Fruit fly (Drosophila melanogaster) whole organism, embryonic: ENCODE data around the gene gdl.

Source experiments
- Awh ChIP-seq: fragments of 200-800 bp; sonication (Bioruptor generic); IDR thresholded peaks from 2 replicates; pipeline ENCODE4, ENCODE4 v1.3.6; 2022; ENCODE audit warnings: missing biosample characterization, missing genetic modification characterization
- CG10543 ChIP-seq: fragments of 200-800 bp; sonication (Bioruptor generic); optimal IDR thresholded peaks from 3 replicates; lab custom pipeline; 2017; ENCODE audit warnings: missing biosample characterization, mild to moderate bottlenecking, missing genetic modification characterization, moderate library complexity
- CG10979 ChIP-seq: fragments of 200-800 bp; sonication (Bioruptor generic); optimal IDR thresholded peaks from 2 replicates; lab custom pipeline; 2018; ENCODE audit warnings: missing biosample characterization, mild to moderate bottlenecking, missing genetic modification characterization, moderate library complexity
- CG15696 ChIP-seq: fragments of 200-800 bp; sonication (Bioruptor generic); optimal IDR thresholded peaks from 2 replicates; lab custom pipeline; 2019; ENCODE audit warnings: missing biosample characterization, mild to moderate bottlenecking, missing genetic modification characterization, moderate library complexity
- CG2199 ChIP-seq: fragments of 200-800 bp; sonication (Bioruptor generic); IDR thresholded peaks from 3 replicates; pipeline ENCODE4 v1.3.6; 2022; ENCODE audit warnings: missing biosample characterization, missing genetic modification characterization
- CG34376 ChIP-seq: fragments of 200-800 bp; sonication (Bioruptor generic); optimal IDR thresholded peaks from 2 replicates; lab custom pipeline; 2018; ENCODE audit warnings: missing biosample characterization, mild to moderate bottlenecking, missing genetic modification characterization
- CG34422 ChIP-seq: fragments of 200-800 bp; sonication (Bioruptor generic); IDR thresholded peaks from 3 replicates; pipeline ENCODE4 v1.3.6; 2022; ENCODE audit warnings: missing biosample characterization, missing genetic modification characterization
- CG8290 ChIP-seq, 3 experiments: fragments of 200-800 bp; sonication (Bioruptor generic); optimal IDR thresholded peaks; 2 replicates each; lab custom pipeline; 2016 to 2019; ENCODE audit warnings: missing biosample characterization in 3 of 3, missing genetic modification characterization in 3 of 3, mild to moderate bottlenecking in 2 of 3, moderate library complexity in 1 of 3
- CG8388 ChIP-seq: fragments of 200-800 bp; sonication (Bioruptor generic); optimal IDR thresholded peaks from 2 replicates; lab custom pipeline; 2019; ENCODE audit warnings: missing biosample characterization, mild to moderate bottlenecking, missing genetic modification characterization, moderate library complexity
- Chrac-16 ChIP-seq: fragments of 200-800 bp; sonication (Bioruptor generic); optimal IDR thresholded peaks from 3 replicates; lab custom pipeline; 2016; ENCODE audit warnings: missing biosample characterization, missing genetic modification characterization
- E2f1 ChIP-seq: fragments of 200-800 bp; sonication (Bioruptor generic); IDR thresholded peaks from 2 replicates; pipeline ENCODE4 v1.3.6; 2022; ENCODE audit warnings: missing biosample characterization, missing genetic modification characterization
- E2f2 ChIP-seq: fragments of 200-800 bp; sonication (Bioruptor generic); IDR thresholded peaks from 2 replicates; pipeline ENCODE4 v1.3.6; 2022; ENCODE audit warnings: missing biosample characterization, missing genetic modification characterization
- ERR ChIP-seq: fragments of 200-800 bp; sonication (Bioruptor generic); optimal IDR thresholded peaks from 2 replicates; lab custom pipeline; 2016; ENCODE audit warnings: missing biosample characterization, missing genetic modification characterization
- GATAe ChIP-seq: fragments of 200-800 bp; sonication (Bioruptor generic); conservative IDR thresholded peaks from 2 replicates; pipeline ENCODE4 v1.3.6; 2022; ENCODE audit warnings: missing biosample characterization, missing genetic modification characterization
- H15 ChIP-seq: fragments of 200-800 bp; sonication (Bioruptor generic); IDR thresholded peaks from 3 replicates; pipeline ENCODE4 v1.3.6; 2022; ENCODE audit warnings: missing biosample characterization, missing genetic modification characterization
- H2.0 ChIP-seq: fragments of 200-800 bp; sonication (Bioruptor generic); IDR thresholded peaks from 2 replicates; pipeline ENCODE4 v1.3.6; 2022; ENCODE audit warnings: missing biosample characterization, missing genetic modification characterization
- Kr ChIP-seq: fragments of 200-800 bp; sonication (Bioruptor generic); optimal IDR thresholded peaks from 2 replicates; lab custom pipeline; 2017; ENCODE audit warnings: missing biosample characterization, mild to moderate bottlenecking, missing genetic modification characterization
- Med ChIP-seq: fragments of 200-800 bp; sonication (Bioruptor generic); peaks from one replicate; lab custom pipeline; 2016; ENCODE audit warnings: missing biosample characterization, missing genetic modification characterization, mild to moderate bottlenecking, inconsistent platforms, moderate library complexity
- Xrp1 ChIP-seq: fragments of 200-800 bp; sonication (Bioruptor generic); IDR thresholded peaks from 2 replicates; pipeline ENCODE4 v1.3.6; 2022; ENCODE audit warnings: missing biosample characterization, missing genetic modification characterization
- amos ChIP-seq: fragments of 200-800 bp; sonication (Bioruptor generic); IDR thresholded peaks from 2 replicates; pipeline ENCODE4 v1.3.6; 2022; ENCODE audit warnings: missing biosample characterization, missing genetic modification characterization; ENCODE audit not compliant: partially characterized antibody
- az2 ChIP-seq: fragments of 200-800 bp; sonication (Bioruptor generic); optimal IDR thresholded peaks from 3 replicates; lab custom pipeline; 2016; ENCODE audit warnings: missing biosample characterization, missing genetic modification characterization
- chm ChIP-seq: fragments of 200-800 bp; sonication (Bioruptor generic); IDR thresholded peaks from 2 replicates; pipeline ENCODE4 v1.3.6; 2022; ENCODE audit warnings: missing biosample characterization, missing genetic modification characterization
- corto ChIP-seq: fragments of 200-800 bp; sonication (Bioruptor generic); optimal IDR thresholded peaks from 2 replicates; lab custom pipeline; 2016; ENCODE audit warnings: missing biosample characterization, mild to moderate bottlenecking, missing genetic modification characterization, moderate library complexity
- crp ChIP-seq, 2 experiments: fragments of 200-800 bp; sonication (Bioruptor generic); optimal IDR thresholded peaks; 2 replicates in 1 of 2; 3 replicates in 1 of 2; lab custom pipeline; 2017; ENCODE audit warnings: missing biosample characterization in 2 of 2, missing genetic modification characterization in 2 of 2, mild to moderate bottlenecking in 1 of 2, moderate library complexity in 1 of 2
- dmrt11E ChIP-seq: fragments of 200-800 bp; sonication (Bioruptor generic); optimal IDR thresholded peaks from 3 replicates; lab custom pipeline; 2018; ENCODE audit warnings: missing biosample characterization, mild to moderate bottlenecking, missing genetic modification characterization, moderate library complexity
- eve ChIP-seq, 2 experiments: fragments of >200 bp; optimal IDR thresholded peaks; 2 replicates each; lab custom pipeline; 2017; ENCODE audit warnings: missing biosample characterization in 2 of 2, missing genetic modification characterization in 2 of 2
- exex ChIP-seq: fragments of 200-800 bp; sonication (Bioruptor generic); optimal IDR thresholded peaks from 4 replicates; lab custom pipeline; 2018; ENCODE audit warnings: missing biosample characterization, mild to moderate bottlenecking, missing genetic modification characterization, moderate library complexity
- grn ChIP-seq: fragments of 200-800 bp; sonication (Bioruptor generic); optimal IDR thresholded peaks from 3 replicates; lab custom pipeline; 2017; ENCODE audit warnings: missing biosample characterization, missing genetic modification characterization
- mam ChIP-seq: fragments of 200-800 bp; sonication (Bioruptor generic); optimal IDR thresholded peaks from 3 replicates; lab custom pipeline; 2016; ENCODE audit warnings: missing biosample characterization, missing genetic modification characterization
- mirr ChIP-seq: fragments of 200-800 bp; sonication (Bioruptor generic); optimal IDR thresholded peaks from 3 replicates; lab custom pipeline; 2018; ENCODE audit warnings: missing biosample characterization, mild to moderate bottlenecking, missing genetic modification characterization
- phol ChIP-seq: fragments of 200-800 bp; sonication (Bioruptor generic); optimal IDR thresholded peaks from 3 replicates; lab custom pipeline; 2018; ENCODE audit warnings: missing biosample characterization, mild to moderate bottlenecking, missing genetic modification characterization, moderate library complexity
- pnt ChIP-seq: fragments of 200-800 bp; sonication (Bioruptor generic); optimal IDR thresholded peaks from 3 replicates; lab custom pipeline; 2016; ENCODE audit warnings: missing biosample characterization, missing genetic modification characterization
- pros ChIP-seq: fragments of 200-800 bp; sonication (Bioruptor generic); optimal IDR thresholded peaks from 3 replicates; lab custom pipeline; 2019; ENCODE audit warnings: missing biosample characterization, mild to moderate bottlenecking, missing genetic modification characterization, moderate library complexity
- psq ChIP-seq: fragments of 200-800 bp; sonication (Bioruptor generic); optimal IDR thresholded peaks from 2 replicates; lab custom pipeline; 2017; ENCODE audit warnings: missing biosample characterization, missing genetic modification characterization
- row ChIP-seq: fragments of 200-800 bp; sonication (Bioruptor generic); IDR thresholded peaks from 3 replicates; pipeline ENCODE4 v1.3.6; 2022; ENCODE audit warnings: missing biosample characterization, missing genetic modification characterization
- sd ChIP-seq: fragments of 200-800 bp; sonication (Bioruptor generic); optimal IDR thresholded peaks from 3 replicates; lab custom pipeline; 2018; ENCODE audit warnings: missing biosample characterization, mild to moderate bottlenecking, missing genetic modification characterization, moderate library complexity
- sens ChIP-seq: fragments of 200-800 bp; sonication (Bioruptor generic); peaks from one replicate; lab custom pipeline; 2016; ENCODE audit warnings: missing biosample characterization, missing genetic modification characterization
- sens-2 ChIP-seq: fragments of 200-800 bp; sonication (Bioruptor generic); IDR thresholded peaks from 2 replicates; pipeline ENCODE4 v1.3.6; 2022; ENCODE audit warnings: missing biosample characterization, missing genetic modification characterization
- slou ChIP-seq: fragments of 200-800 bp; sonication (Bioruptor generic); optimal IDR thresholded peaks from 3 replicates; lab custom pipeline; 2016; ENCODE audit warnings: missing biosample characterization, missing genetic modification characterization
- stwl ChIP-seq: fragments of 200-800 bp; sonication (Bioruptor generic); optimal IDR thresholded peaks from 3 replicates; lab custom pipeline; 2018; ENCODE audit warnings: missing biosample characterization, mild to moderate bottlenecking, missing genetic modification characterization, moderate library complexity
- sug ChIP-seq: fragments of 200-800 bp; optimal IDR thresholded peaks from 2 replicates; lab custom pipeline; 2019; ENCODE audit warnings: missing biosample characterization, mild to moderate bottlenecking, missing genetic modification characterization, moderate library complexity
- tgo ChIP-seq: fragments of 200-800 bp; sonication (Bioruptor generic); IDR thresholded peaks from 3 replicates; pipeline ENCODE4 v1.3.6; 2022; ENCODE audit warnings: missing biosample characterization, missing genetic modification characterization
- tll ChIP-seq, 2 experiments: fragments of 200-800 bp in 1 of 2; fragments of >200 bp in 1 of 2; sonication (Bioruptor generic) in 1 of 2; optimal IDR thresholded peaks; 2 replicates each; lab custom pipeline; 2017 to 2019; ENCODE audit warnings: missing biosample characterization in 2 of 2, missing genetic modification characterization in 2 of 2, mild to moderate bottlenecking in 1 of 2, moderate library complexity in 1 of 2
- trh ChIP-seq: fragments of 200-800 bp; sonication (Bioruptor generic); optimal IDR thresholded peaks from 2 replicates; lab custom pipeline; 2016; ENCODE audit warnings: missing biosample characterization, missing genetic modification characterization
- twi ChIP-seq: fragments of 200-800 bp; optimal IDR thresholded peaks from 2 replicates; lab custom pipeline; 2019; ENCODE audit warnings: missing biosample characterization, mild to moderate bottlenecking, missing genetic modification characterization, moderate library complexity
- zen ChIP-seq: fragments of 200-800 bp; sonication (Bioruptor generic); optimal IDR thresholded peaks from 3 replicates; lab custom pipeline; 2018; ENCODE audit warnings: missing biosample characterization, mild to moderate bottlenecking, missing genetic modification characterization, moderate library complexity
- zf30C ChIP-seq: fragments of 200-800 bp; sonication (Bioruptor generic); optimal IDR thresholded peaks from 3 replicates; lab custom pipeline; 2018; ENCODE audit warnings: missing biosample characterization, mild to moderate bottlenecking, missing genetic modification characterization
- zfh1 ChIP-seq: fragments of 200-800 bp; sonication (Bioruptor generic); IDR thresholded peaks from 3 replicates; pipeline ENCODE4 v1.3.6; 2022; ENCODE audit warnings: missing biosample characterization, missing genetic modification characterization

The gdl gene

DNA sequence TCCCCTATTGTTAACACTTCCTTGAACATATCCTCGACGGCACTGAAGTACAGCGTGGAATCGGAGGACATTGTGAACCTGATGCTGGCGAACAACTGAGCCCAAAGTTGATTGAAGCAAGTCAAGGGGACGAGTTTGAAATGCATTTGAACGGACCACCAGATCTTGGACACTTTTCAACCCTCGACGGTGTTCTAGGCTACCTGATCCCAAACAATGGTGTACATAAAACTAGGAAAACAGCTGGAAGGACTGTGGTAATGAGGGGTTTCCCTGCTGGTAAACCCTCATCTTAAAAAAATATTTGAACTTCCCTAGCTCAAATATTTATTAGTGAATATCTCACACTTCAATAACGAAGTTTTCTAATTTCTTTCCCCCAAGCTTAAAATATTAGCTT is 7.7 kb downstream of the gdl start, which contains the start of gene CG13454:
Gene CG13454 (minus strand): TSS at position 101 of the 400 bp plus-strand sequence.
- TF ChIP-seq CG10543 (GFP tag; lab: Kevin White, UChicago) (no peak), CG34422 (GFP tag; lab: Robert Waterston, UW) (no peak), CG10979 (tag; lab: Kevin White, UChicago) (no peak), crp (GFP tag; optimal IDR thresholded peaks at IDR 0.05; lab: Kevin White, UChicago) (peak in 1 of 2 experiments; percentile 1), pros (peak; percentile 44), tll (GFP tag; optimal IDR thresholded peaks at IDR 0.05; lab: Kevin White, UChicago) (peak in 1 of 2 experiments; percentile 32), pnt (no peak), phol (tag; lab: Kevin White, UChicago) (no peak), twi (peak; percentile 36), zen (peak; percentile 69), Kr (GFP tag; lab: Kevin White, UChicago) (peak; percentile 8), slou (GFP tag; lab: Kevin White, UChicago) (no peak), Awh (GFP tag; lab: Robert Waterston, UW) (0 out of 2 replicates have a peak, but pooled peaks have one; percentile 10), amos (GFP tag; lab: Robert Waterston, UW) (no peak), E2f1 (GFP tag; lab: Robert Waterston, UW) (no peak), Xrp1 (GFP tag; lab: Robert Waterston, UW) (0 out of 2 replicates have a peak, but pooled peaks have one; percentile 8), tgo (no peak), CG2199 (0 out of 3 replicates have a peak, but pooled peaks have one; percentile 21), corto (GFP tag; lab: Kevin White, UChicago) (no peak), E2f2 (GFP tag; lab: Robert Waterston, UW) (no peak), Chrac-16 (no peak), mam (GFP tag; lab: Kevin White, UChicago) (no peak), sens (GFP tag; lab: Kevin White, UChicago) (peak; percentile 60), dmrt11E (tag; lab: Kevin White, UChicago) (no peak), trh (GFP tag; lab: Kevin White, UChicago) (no peak)

DNA sequence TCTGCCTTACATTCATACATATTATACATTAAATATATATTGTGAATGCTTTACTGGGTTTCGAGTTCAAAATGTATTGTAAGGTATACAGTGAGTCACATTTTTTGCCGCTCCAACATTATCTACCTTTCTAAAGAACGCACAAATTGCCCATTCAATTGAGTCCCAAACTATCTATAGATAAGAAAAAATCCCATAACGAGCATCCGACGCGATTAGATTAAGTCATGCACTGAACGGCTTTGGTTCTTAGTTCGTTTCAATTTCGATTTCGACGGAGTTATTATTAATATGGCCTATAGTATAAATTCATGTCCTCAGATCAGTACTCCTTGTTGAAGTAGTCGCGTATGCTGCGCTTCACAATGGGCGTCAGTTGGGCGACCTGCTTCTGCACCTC is 8.3 kb downstream of the gdl start:
- TF ChIP-seq psq (GFP tag; lab: Kevin White, UChicago) = no peak
- TF ChIP-seq zf30C (GFP tag; lab: Kevin White, UChicago) = peak; percentile 87
- TF ChIP-seq eve (GFP tag; optimal IDR thresholded peaks at IDR 0.05; lab: Kevin White, UChicago) = peak in 1 of 2 experiments; percentile 33
- peak; percentile 9 for TF ChIP-seq sug (tag; lab: Kevin White, UChicago)
- peak; percentile 55 for TF ChIP-seq sd (tag; lab: Kevin White, UChicago)
- TF ChIP-seq CG8388 = peak; percentile 39
- TF ChIP-seq H2.0 (GFP tag; lab: Robert Waterston, UW) = 0 out of 2 replicates have a peak, but pooled peaks have one; percentile 18
- TF ChIP-seq Med (GFP tag; lab: Kevin White, UChicago) = peak; percentile 18
- TF ChIP-seq CG8290 (GFP tag; optimal IDR thresholded peaks at IDR 0.05; lab: Kevin White, UChicago) = no peak
- TF ChIP-seq CG8290 (tag; optimal IDR thresholded peaks at IDR 0.05; lab: Kevin White, UChicago) = peak in 1 of 2 experiments; percentile 25
- TF ChIP-seq CG2199 = peak; percentile 84; the same call in 2 of the 3 replicates
- peak; percentile 25 for TF ChIP-seq CG34376 (GFP tag; lab: Kevin White, UChicago)
- peak; percentile 12 for TF ChIP-seq mirr (GFP tag; lab: Kevin White, UChicago)
- no peak for TF ChIP-seq az2 (GFP tag; lab: Kevin White, UChicago)
- peak; percentile 72 for TF ChIP-seq GATAe (GFP tag; lab: Robert Waterston, UW)
- no peak for TF ChIP-seq chm (GFP tag; lab: Robert Waterston, UW)
- TF ChIP-seq CG15696 (tag; lab: Kevin White, UChicago) = peak; percentile 12
- 0 out of 3 replicates have a peak, but pooled peaks have one; percentile 24 for TF ChIP-seq zfh1 (GFP tag; lab: Robert Waterston, UW)
- no peak for TF ChIP-seq ERR (GFP tag; lab: Kevin White, UChicago)
- no peak for TF ChIP-seq H15 (GFP tag; lab: Robert Waterston, UW)
- TF ChIP-seq row (GFP tag; lab: Robert Waterston, UW) = peak; percentile 39; the same call in 2 of the 3 replicates
- TF ChIP-seq stwl (tag; lab: Kevin White, UChicago) = no peak
- TF ChIP-seq exex (tag; lab: Kevin White, UChicago) = peak; percentile 93
- peak; percentile 8 for TF ChIP-seq grn (GFP tag; lab: Kevin White, UChicago)
- no peak for TF ChIP-seq sens-2 (GFP tag; lab: Robert Waterston, UW)
